Worm (Caenorhabditis elegans): ENCODE measurements around the gene cdkl-1.

DNA sequence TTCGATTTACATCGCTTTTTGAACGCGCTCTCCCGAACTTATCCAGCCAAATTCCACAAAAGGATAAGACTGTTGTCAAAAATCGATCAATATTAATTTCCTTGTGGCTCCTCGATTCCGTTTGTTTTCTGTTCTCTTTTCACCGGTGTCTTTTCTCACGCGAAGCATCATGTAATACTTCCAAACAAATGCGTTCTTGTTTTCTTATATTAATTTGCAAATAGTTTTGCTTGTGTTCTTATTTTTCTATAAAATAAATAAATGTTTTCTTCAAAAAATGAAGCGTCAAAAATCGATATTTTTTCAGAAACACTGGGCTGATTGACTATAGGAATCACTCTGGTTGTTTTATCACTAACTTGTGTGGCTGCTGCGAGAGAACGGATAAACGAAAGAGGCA is 14.9 kb downstream of the cdkl-1 start, which contains the start of gene math-33:
- no peak for TF ChIP-seq ztf-18 (tag; optimal IDR thresholded peaks at IDR 0.05)
- TF ChIP-seq cebp-1 (GFP tag; IDR thresholded peaks at IDR 0.05) = no peak
- no peak for TF ChIP-seq cebp-1 (tag; optimal IDR thresholded peaks at IDR 0.05)
- no peak for TF ChIP-seq madf-3 (GFP tag; IDR thresholded peaks at IDR 0.05)
- no peak for TF ChIP-seq F39B2.1 (GFP tag; IDR thresholded peaks at IDR 0.05)
